Fruit fly (Drosophila melanogaster) whole organism, wandering third instar larva: ENCODE results near the gene CG43895.

Source experiments
- Dfd ChIP-seq: fragments of >200 bp; optimal IDR thresholded peaks from 2 replicates; lab custom pipeline; 2017; ENCODE audit warnings: missing biosample characterization, missing genetic modification characterization
- Rel ChIP-seq, 2 experiments: fragments of 200-800 bp; sonication (Bioruptor generic) in 1 of 2; optimal IDR thresholded peaks; 2 replicates in 1 of 2; 3 replicates in 1 of 2; lab custom pipeline; 2016 to 2019; ENCODE audit warnings: mild to moderate bottlenecking in 2 of 2, missing biosample characterization in 2 of 2, missing genetic modification characterization in 2 of 2, moderate library complexity in 1 of 2
- Sp1 ChIP-seq: fragments of 200-800 bp; sonication (Bioruptor generic); optimal IDR thresholded peaks from 3 replicates; lab custom pipeline; 2019; ENCODE audit warnings: missing biosample characterization, mild to moderate bottlenecking, missing genetic modification characterization, moderate library complexity
- psq ChIP-seq: fragments of 200-800 bp; sonication (Bioruptor generic); optimal IDR thresholded peaks from 3 replicates; lab custom pipeline; 2017; ENCODE audit warnings: missing biosample characterization, mild to moderate bottlenecking, missing genetic modification characterization, moderate library complexity

- no peak for TF ChIP-seq Dfd (GFP tag; lab: Kevin White, UChicago)
- no peak for TF ChIP-seq Rel (GFP tag; optimal IDR thresholded peaks at IDR 0.05; lab: Kevin White, UChicago)
- TF ChIP-seq Rel (tag; optimal IDR thresholded peaks at IDR 0.05; lab: Kevin White, UChicago) = no peak
- TF ChIP-seq psq = no peak
- no peak for TF ChIP-seq Sp1 (GFP tag; lab: Kevin White, UChicago)
Measured at dm6 chr3L:21770328-21770727, 43.2 kb downstream of the CG43895 start, which contains the start of gene Syn1.
